Worm (Caenorhabditis elegans) whole organism, mixed stage, embryonic: Measurements from ENCODE around the gene Y15E3A.5.

Source experiments
- cnd-1 ChIP-seq: fragments of 200-800 bp; sonication (Bioruptor generic); optimal IDR thresholded peaks from 2 replicates; lab custom pipeline; 2018; ENCODE audit warnings: mild to moderate bottlenecking, missing genetic modification characterization, missing compliant biosample characterization
- nhr-237 ChIP-seq: fragments of 150-350 bp; optimal IDR thresholded peaks from 2 replicates; lab custom pipeline; 2014; ENCODE audit warnings: missing biosample characterization, missing genetic modification characterization
- nhr-76 ChIP-seq: sonication (generic microtip); optimal IDR thresholded peaks from 2 replicates; lab custom pipeline; 2017; ENCODE audit warnings: missing biosample characterization, missing genetic modification characterization
- pha-4 ChIP-seq: fragments of 150-350 bp; optimal IDR thresholded peaks from 2 replicates; lab custom pipeline; 2018; ENCODE audit warnings: missing biosample characterization, missing genetic modification reagents, missing genetic modification characterization

DNA sequence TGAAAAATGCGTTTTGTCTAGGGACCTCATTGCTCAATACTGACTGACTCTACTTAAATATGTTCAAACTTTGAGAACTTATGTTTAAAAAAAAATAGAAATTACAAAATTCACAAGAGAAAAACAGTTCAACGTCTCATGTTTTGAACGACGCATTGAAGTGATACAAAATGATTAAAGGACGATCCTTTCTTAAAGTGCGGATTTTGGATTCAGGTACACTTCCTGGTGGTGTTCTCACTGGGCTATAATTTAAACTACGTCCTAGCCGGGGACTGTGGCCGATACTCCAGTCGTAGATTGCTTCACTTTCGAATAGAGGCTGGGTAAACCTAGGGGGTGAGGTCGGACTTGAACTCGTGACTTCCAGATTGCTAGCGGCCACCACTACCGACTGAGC is 4.7 kb upstream of the Y15E3A.5 start:
- TF ChIP-seq pha-4 (tag; lab: Kevin White, UChicago) (no peak), nhr-76 (tag; lab: Kevin White, UChicago) (no peak), cnd-1 (no peak), nhr-237 (tag; lab: Kevin White, UChicago) (no peak)
